Fruit fly (Drosophila melanogaster): ENCODE measurements around the gene Gas8.

Gene Gas8

DNA sequence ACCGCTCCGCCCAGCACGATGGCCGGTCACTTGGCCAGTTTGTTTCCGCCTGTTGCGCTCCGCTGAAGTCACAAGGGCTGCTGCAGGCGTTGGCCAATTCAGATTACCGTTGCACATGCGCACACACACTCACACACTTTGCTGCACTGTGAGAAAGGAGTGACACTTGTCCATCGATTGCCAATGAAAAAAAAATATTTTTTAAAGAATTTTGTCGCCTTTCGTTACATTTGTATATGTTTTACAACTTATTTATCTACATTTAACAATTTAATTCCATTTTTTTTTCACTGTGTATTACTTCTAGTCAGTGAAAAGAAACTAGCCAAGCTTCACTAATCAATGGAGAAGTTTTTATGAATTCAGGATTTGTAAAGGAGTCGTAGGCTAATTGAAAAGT is 28.6 kb downstream of the Gas8 start:
- TF ChIP-seq h (optimal IDR thresholded peaks at IDR 0.05) (no peak), psq (optimal IDR thresholded peaks at IDR 0.05) (no peak), insv (optimal IDR thresholded peaks at IDR 0.05) (no peak), ttk (optimal IDR thresholded peaks at IDR 0.05) (no peak), Sin3A (optimal IDR thresholded peaks at IDR 0.05) (no peak), Myc (optimal IDR thresholded peaks at IDR 0.05) (no peak)

DNA sequence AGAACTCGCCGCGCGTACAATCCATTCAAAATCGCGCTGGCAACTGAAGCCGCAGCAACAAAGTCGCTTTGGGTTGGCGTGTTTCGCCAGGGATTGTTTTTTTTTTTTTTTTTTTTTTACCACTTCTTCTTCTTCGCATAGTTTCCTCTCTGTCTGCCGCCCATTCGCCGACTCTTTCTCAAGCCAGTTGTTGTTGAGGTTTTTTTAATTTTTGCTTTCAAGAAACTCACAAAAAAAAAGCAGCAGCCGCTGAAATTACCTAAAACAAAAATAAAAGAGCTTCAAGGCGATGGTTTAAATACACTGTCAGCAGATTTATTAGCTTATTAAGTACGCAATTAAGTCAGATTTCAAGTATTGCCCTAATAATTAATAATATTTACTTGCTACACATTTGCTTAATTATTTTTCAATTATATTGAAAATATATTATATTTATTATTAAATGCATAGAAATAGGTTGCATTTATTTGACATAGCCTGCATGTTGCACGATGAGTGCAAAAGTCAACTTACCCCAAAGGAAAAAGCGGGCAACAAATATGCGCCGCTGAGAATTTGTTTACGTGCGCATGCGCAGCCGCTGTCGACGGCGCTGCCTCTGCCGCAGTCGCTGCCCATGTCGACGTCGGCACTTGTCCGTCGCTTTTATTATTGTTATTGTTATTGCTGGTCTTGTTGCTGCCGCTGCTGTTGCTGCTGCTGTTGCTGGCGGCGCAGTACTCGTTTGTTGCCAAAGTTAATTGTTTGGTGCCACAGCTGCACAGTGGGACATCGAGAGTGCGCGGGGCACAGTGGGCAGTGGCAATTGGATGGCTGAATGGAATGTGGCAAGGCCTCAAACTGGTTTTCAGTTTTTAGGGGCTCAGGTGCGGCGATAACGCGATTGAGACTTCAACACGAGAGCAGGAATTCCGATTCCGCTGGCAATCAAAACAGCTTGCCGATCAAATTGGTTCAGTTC is 29.9 kb downstream of the Gas8 start, which contains the start of gene CG12206:
CG12206 (minus strand) TSS at position 49 of the 964 bp plus-strand sequence.
- TF ChIP-seq psq (optimal IDR thresholded peaks at IDR 0.05) (no peak), h (optimal IDR thresholded peaks at IDR 0.05) (no peak), insv (optimal IDR thresholded peaks at IDR 0.05) (no peak), Sin3A (optimal IDR thresholded peaks at IDR 0.05) (no peak), Myc (optimal IDR thresholded peaks at IDR 0.05) (no peak), ttk (optimal IDR thresholded peaks at IDR 0.05) (no peak)

DNA sequence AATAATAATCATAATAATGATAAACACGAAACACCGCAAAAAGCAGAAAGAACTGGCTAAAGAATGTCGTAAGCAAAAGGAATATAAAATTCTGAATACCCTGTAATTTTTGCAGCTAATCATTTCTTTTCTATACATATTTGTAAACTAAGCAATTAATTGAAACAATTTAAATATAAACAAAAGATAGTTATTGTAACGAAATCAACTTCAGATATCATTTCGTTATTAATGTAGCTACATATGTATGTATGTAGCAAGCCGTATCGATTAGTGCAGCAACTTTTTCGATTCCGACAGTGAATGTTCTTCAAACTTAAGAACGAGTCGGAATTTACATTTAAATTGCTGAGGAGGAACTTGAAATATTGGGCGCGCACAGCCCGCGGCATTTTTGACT is 31.0 kb downstream of the Gas8 start:
- TF ChIP-seq Myc (optimal IDR thresholded peaks at IDR 0.05) = no peak
- no peak for TF ChIP-seq Sin3A (optimal IDR thresholded peaks at IDR 0.05)
- TF ChIP-seq ttk (optimal IDR thresholded peaks at IDR 0.05) = no peak
- TF ChIP-seq insv (optimal IDR thresholded peaks at IDR 0.05) = no peak
- no peak for TF ChIP-seq psq (optimal IDR thresholded peaks at IDR 0.05)
- no peak for TF ChIP-seq h (optimal IDR thresholded peaks at IDR 0.05)

DNA sequence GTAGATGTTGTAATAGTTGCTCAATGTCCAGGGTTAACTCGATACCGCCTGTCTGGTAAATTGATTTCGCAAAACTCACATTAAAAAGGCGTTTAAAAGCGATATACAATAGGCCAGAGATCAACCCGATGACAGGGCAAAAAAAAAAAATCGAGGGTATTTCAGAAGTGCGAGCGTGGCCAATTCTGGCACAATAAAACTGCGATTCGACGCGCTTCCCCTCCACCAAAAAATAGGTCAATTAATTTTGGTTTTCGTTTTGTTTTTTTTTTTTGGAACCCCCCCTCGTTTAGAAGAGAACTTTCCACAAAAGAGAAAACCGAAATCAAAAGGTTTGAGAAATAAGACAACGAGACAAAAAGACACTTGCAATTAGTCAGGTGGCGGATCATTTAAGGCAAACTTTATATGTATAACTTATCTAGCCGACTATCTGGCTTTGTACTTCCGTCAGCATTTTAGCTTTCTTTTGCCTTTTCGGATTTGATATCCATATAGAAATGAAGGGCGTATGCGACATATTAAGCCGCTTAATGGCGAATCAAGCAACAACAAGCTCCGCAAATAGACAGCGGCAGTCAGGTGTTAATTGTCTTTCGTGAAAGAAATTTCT is 34.1 kb downstream of the Gas8 start:
- TF ChIP-seq psq (optimal IDR thresholded peaks at IDR 0.05) (no peak), Sin3A (optimal IDR thresholded peaks at IDR 0.05) (no peak), h (optimal IDR thresholded peaks at IDR 0.05) (no peak), ttk (optimal IDR thresholded peaks at IDR 0.05) (no peak), Myc (optimal IDR thresholded peaks at IDR 0.05) (no peak), insv (optimal IDR thresholded peaks at IDR 0.05) (no peak)

DNA sequence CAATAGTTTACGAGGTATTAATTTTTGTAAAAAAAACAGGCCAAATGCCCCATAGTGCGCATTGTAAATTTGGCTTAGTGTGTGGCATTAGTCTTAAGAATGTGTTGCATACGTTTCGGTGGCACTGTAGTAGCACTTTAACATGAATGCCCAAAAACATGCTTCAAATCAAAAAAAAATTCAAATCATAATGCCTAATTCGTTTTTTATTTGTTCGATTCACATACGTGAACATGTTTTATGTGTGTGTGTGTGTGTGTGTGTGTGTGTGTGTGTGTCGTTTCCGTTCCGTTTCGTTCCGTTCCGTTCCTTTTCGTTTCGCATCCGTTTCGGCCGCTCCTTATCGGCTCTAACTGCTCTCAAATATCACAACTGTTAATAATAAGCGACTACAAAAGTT is 39.1 kb downstream of the Gas8 start:
- TF ChIP-seq Sin3A (optimal IDR thresholded peaks at IDR 0.05) (no peak), h (optimal IDR thresholded peaks at IDR 0.05) (no peak), Myc (optimal IDR thresholded peaks at IDR 0.05) (no peak), insv (optimal IDR thresholded peaks at IDR 0.05) (no peak), psq (optimal IDR thresholded peaks at IDR 0.05) (no peak), ttk (optimal IDR thresholded peaks at IDR 0.05) (no peak)

DNA sequence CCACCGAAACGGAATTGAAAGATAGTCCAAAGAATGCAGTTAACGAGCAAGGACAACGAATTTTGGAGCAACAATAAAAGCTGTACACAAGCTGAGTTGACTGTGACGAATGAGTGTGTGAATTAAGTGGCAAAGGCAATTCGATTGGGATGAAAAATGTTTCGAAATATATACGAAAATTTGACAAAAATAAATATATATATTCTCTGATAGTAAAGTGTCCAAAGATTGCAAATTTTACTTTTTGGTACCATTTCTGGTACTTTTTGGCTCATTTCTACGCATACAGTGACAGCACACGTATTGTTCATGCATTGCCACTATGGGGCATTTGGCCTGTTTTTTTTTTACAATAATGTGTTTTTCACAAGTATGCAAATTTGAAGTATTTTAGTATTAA is 40.7 kb downstream of the Gas8 start, which contains the start of gene CG16781:
CG16781 (minus strand) TSS at position 101 of the 400 bp plus-strand sequence.
- TF ChIP-seq Sin3A (optimal IDR thresholded peaks at IDR 0.05) = no peak
- no peak for TF ChIP-seq insv (optimal IDR thresholded peaks at IDR 0.05)
- no peak for TF ChIP-seq ttk (optimal IDR thresholded peaks at IDR 0.05)
- no peak for TF ChIP-seq Myc (optimal IDR thresholded peaks at IDR 0.05)
- TF ChIP-seq psq (optimal IDR thresholded peaks at IDR 0.05) = no peak
- no peak for TF ChIP-seq h (optimal IDR thresholded peaks at IDR 0.05)

DNA sequence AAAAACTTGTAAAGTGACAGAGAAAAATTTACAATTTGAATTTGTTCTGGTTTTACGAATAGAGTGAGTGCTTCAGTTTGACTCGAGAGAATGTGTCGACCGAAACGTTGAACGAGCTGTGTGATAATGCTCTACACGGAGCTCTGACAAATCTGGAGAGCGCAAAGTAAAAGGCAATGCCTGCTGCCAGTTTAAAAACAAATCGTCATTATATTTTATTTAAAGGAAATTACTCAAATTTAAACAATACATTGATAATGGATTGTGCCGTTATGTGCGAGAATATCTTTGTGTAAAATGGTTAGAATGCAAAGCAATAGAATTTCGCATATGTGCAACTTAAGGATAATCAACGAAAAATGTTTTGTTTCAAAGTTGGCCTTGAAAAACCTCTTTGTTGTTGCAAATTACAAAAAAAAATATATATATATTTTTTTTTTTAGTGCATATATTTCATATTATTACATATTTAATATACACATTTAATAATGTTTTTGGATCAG is 44.5 kb downstream of the Gas8 start, which contains the start of the genes CG16782 and CG10801:
CG16782 (minus strand) TSS at position 101 of the 503 bp plus-strand sequence.
CG10801 (plus strand) TSS at position 453 of the 503 bp plus-strand sequence.
- no peak for TF ChIP-seq ttk (optimal IDR thresholded peaks at IDR 0.05)
- no peak for TF ChIP-seq insv (optimal IDR thresholded peaks at IDR 0.05)
- no peak for TF ChIP-seq psq (optimal IDR thresholded peaks at IDR 0.05)
- no peak for TF ChIP-seq Myc (optimal IDR thresholded peaks at IDR 0.05)
- TF ChIP-seq h (optimal IDR thresholded peaks at IDR 0.05) = no peak
- TF ChIP-seq Sin3A (optimal IDR thresholded peaks at IDR 0.05) = no peak

DNA sequence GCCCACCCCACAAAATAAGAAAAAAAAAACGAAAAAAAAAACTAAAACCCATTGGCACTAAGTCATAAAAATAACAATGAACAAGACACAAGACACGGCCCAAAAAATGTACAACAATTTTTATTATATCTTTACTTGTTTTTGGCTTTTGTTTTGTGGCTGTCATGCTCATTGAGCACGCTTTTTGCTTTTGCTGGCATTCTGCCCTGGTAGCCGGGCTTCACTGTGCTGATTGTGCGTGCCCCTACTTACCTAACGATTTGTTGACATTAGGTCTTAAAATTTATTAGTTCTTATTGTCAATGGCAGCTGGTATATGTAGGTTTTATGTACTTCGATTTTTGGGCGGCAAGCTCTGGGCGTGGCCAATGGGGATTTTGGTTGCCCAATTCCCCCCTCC is 46.2 kb downstream of the Gas8 start:
- no peak for TF ChIP-seq h (optimal IDR thresholded peaks at IDR 0.05)
- no peak for TF ChIP-seq insv (optimal IDR thresholded peaks at IDR 0.05)
- TF ChIP-seq Sin3A (optimal IDR thresholded peaks at IDR 0.05) = no peak
- TF ChIP-seq Myc (optimal IDR thresholded peaks at IDR 0.05) = no peak
- TF ChIP-seq ttk (optimal IDR thresholded peaks at IDR 0.05) = no peak
- no peak for TF ChIP-seq psq (optimal IDR thresholded peaks at IDR 0.05)

DNA sequence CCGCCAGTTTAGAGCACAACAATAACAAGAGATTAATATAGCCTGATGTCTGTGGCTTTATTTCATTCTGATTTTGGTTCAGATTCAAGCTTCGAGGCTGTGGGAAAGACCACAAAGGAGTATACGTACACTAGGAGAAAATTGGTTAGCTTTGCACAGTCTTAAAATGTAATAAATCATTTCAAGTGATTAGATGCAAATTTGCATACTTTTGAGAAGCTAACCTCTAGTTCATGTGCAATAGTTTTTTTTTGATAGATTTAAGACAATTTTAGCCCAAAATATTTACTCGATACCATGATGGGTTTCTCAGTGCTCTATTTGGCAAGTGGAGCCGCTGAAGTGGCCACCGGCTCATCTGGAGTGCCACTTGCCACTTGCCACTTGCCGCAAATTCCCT is 47.1 kb downstream of the Gas8 start:
- TF ChIP-seq Sin3A (optimal IDR thresholded peaks at IDR 0.05) (no peak), insv (optimal IDR thresholded peaks at IDR 0.05) (no peak), ttk (optimal IDR thresholded peaks at IDR 0.05) (no peak), Myc (optimal IDR thresholded peaks at IDR 0.05) (no peak), psq (optimal IDR thresholded peaks at IDR 0.05) (no peak), h (optimal IDR thresholded peaks at IDR 0.05) (no peak)

DNA sequence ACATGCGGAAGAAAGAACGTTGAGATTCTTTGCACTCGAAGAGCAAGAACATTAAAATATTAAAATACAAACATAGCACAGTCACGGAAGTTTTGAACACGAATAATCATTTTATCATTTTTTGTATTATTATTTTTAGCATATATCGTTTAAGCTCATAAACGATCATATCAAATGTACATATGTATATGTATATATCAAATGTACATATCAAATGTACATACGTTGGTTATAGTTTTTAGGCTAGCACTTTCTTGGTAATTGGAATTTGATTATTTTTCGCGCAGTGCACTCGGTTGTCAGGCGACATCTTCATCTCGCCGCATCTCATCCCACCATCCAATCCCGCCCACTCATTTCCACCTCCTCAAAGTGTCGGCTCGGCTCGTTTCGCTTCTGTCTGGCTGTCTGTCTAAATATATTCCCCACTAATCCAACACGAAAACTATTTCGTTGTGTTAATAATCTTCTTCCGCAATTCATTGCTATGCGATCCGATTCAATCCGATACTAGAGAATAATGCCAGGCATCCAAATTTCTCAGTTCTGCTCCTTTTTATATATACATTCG is 49.1 kb downstream of the Gas8 start:
- no peak for TF ChIP-seq insv (optimal IDR thresholded peaks at IDR 0.05)
- TF ChIP-seq Myc (optimal IDR thresholded peaks at IDR 0.05) = no peak
- TF ChIP-seq Sin3A (optimal IDR thresholded peaks at IDR 0.05) = no peak
- no peak for TF ChIP-seq psq (optimal IDR thresholded peaks at IDR 0.05)
- no peak for TF ChIP-seq ttk (optimal IDR thresholded peaks at IDR 0.05)
- TF ChIP-seq h (optimal IDR thresholded peaks at IDR 0.05) = no peak

DNA sequence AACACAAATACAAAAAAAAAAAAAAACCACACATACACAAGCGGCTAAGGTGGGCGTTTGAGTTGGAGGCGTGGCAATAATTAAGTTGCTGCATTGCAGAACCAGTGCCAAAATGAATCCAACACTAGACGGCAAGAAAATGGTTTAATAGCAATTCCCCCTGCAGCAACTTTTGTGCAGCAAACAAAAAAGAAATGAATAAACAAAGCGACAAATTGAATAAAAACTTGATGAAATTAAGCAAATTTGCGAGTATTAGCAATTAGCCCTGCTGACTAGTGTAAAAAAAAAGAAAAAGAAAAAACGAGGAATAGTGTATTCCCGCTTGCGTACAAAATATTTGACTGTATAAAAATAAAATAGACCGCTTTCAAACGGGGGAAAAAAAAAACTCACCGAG is 49.9 kb downstream of the Gas8 start:
- TF ChIP-seq insv (optimal IDR thresholded peaks at IDR 0.05) (no peak), Sin3A (optimal IDR thresholded peaks at IDR 0.05) (no peak), psq (optimal IDR thresholded peaks at IDR 0.05) (no peak), h (optimal IDR thresholded peaks at IDR 0.05) (no peak)
